Worm (Caenorhabditis elegans) whole organism, L1 larva: ENCODE data around the gene Y75B12B.3.

Experiments
- C04F5.9 ChIP-seq: sonication (generic microtip); optimal IDR thresholded peaks from 2 replicates; lab custom pipeline; 2016; ENCODE audit warnings: missing genetic modification characterization, missing compliant biosample characterization
- F16B12.6 ChIP-seq: fragments of 150-350 bp; optimal IDR thresholded peaks from 2 replicates; lab custom pipeline; 2014; ENCODE audit warnings: missing biosample characterization, missing genetic modification characterization
- alr-1 ChIP-seq: fragments of 200-800 bp; sonication (Bioruptor generic); optimal IDR thresholded peaks from 2 replicates; lab custom pipeline; 2018; ENCODE audit warnings: borderline replicate concordance, mild to moderate bottlenecking, missing genetic modification characterization, missing compliant biosample characterization
- aly-2 ChIP-seq: fragments of 150-350 bp; optimal IDR thresholded peaks from 2 replicates; lab custom pipeline; 2014; ENCODE audit warnings: missing biosample characterization, missing genetic modification characterization
- ceh-8 ChIP-seq: fragments of 200-800 bp; sonication (Bioruptor generic); optimal IDR thresholded peaks from 2 replicates; lab custom pipeline; 2018; ENCODE audit warnings: mild to moderate bottlenecking, missing genetic modification characterization, moderate library complexity, missing compliant biosample characterization
- ceh-82 ChIP-seq, 3 experiments: fragments of 150-350 bp in 1 of 3; sonication (generic microtip) in 2 of 3; optimal IDR thresholded peaks; 2 replicates each; lab custom pipeline; 2014 to 2017; ENCODE audit warnings: missing biosample characterization in 3 of 3, missing genetic modification characterization in 3 of 3
- ceh-88 ChIP-seq: fragments of 200-800 bp; sonication (Bioruptor generic); IDR thresholded peaks from 2 replicates; pipeline ENCODE4 v1.3.6; 2022; ENCODE audit warnings: missing genetic modification characterization, missing compliant biosample characterization
- efl-1 ChIP-seq, 4 experiments: fragments of 150-350 bp; optimal IDR thresholded peaks in 3 of 4; peaks in 1 of 4; 1 replicate in 1 of 4; 2 replicates in 3 of 4; lab custom pipeline; 2014; ENCODE audit warnings: missing biosample characterization in 2 of 4, missing genetic modification characterization in 2 of 4, missing genetic modification reagents in 2 of 4
- efl-3 ChIP-seq: fragments of 200-800 bp; sonication (Bioruptor generic); optimal IDR thresholded peaks from 2 replicates; lab custom pipeline; 2018; ENCODE audit warnings: mild to moderate bottlenecking, missing genetic modification characterization, missing compliant biosample characterization
- egl-27 ChIP-seq, 2 experiments: fragments of 150-350 bp in 1 of 2; sonication (generic microtip); optimal IDR thresholded peaks; 3 replicates each; lab custom pipeline; 2017 to 2018; ENCODE audit warnings: missing biosample characterization in 2 of 2, missing genetic modification characterization in 2 of 2, missing genetic modification reagents in 2 of 2
- elt-3 ChIP-seq, 6 experiments: fragments of 150-350 bp in 1 of 6; sonication (generic microtip); optimal IDR thresholded peaks; 2 replicates each; lab custom pipeline; 2017 to 2018; ENCODE audit warnings: missing biosample characterization in 6 of 6, missing genetic modification characterization in 6 of 6, inconsistent platforms in 1 of 6
- fkh-10 ChIP-seq: sonication (generic microtip); optimal IDR thresholded peaks from 2 replicates; lab custom pipeline; 2017; ENCODE audit warnings: missing biosample characterization, missing genetic modification reagents, missing genetic modification characterization
- fkh-4 ChIP-seq: sonication (generic microtip); optimal IDR thresholded peaks from 2 replicates; lab custom pipeline; 2016; ENCODE audit warnings: missing compliant biosample characterization, missing genetic modification characterization, borderline replicate concordance
- fos-1 ChIP-seq: fragments of 150-350 bp; optimal IDR thresholded peaks from 2 replicates; lab custom pipeline; 2014; ENCODE audit warnings: missing biosample characterization, missing genetic modification characterization
- grh-1 ChIP-seq: fragments of 200-800 bp; sonication (Bioruptor generic); IDR thresholded peaks from 2 replicates; pipeline ENCODE4 v1.3.6; 2022; ENCODE audit warnings: missing genetic modification reagents, missing genetic modification characterization, missing compliant biosample characterization
- hlh-17 ChIP-seq: fragments of 200-800 bp; sonication (Bioruptor generic); optimal IDR thresholded peaks from 2 replicates; lab custom pipeline; 2018; ENCODE audit warnings: missing genetic modification characterization, mild to moderate bottlenecking, missing compliant biosample characterization, moderate library complexity, borderline replicate concordance
- hlh-4 ChIP-seq: sonication (generic microtip); optimal IDR thresholded peaks from 2 replicates; lab custom pipeline; 2016; ENCODE audit warnings: mild to moderate bottlenecking, missing genetic modification characterization, missing compliant biosample characterization
- lin-13 ChIP-seq: fragments of 150-350 bp; optimal IDR thresholded peaks from 2 replicates; lab custom pipeline; 2014; ENCODE audit warnings: missing biosample characterization, missing genetic modification reagents, missing genetic modification characterization
- lin-15B ChIP-seq: fragments of 150-350 bp; sonication (generic microtip); optimal IDR thresholded peaks from 3 replicates; lab custom pipeline; 2014; ENCODE audit warnings: missing biosample characterization, missing genetic modification characterization
- lin-39 ChIP-seq: fragments of 150-350 bp; optimal IDR thresholded peaks from 2 replicates; lab custom pipeline; 2014; ENCODE audit warnings: missing biosample characterization, missing genetic modification reagents, missing genetic modification characterization
- lsy-2 ChIP-seq, 2 experiments: fragments of 150-350 bp; optimal IDR thresholded peaks; 2 replicates each; lab custom pipeline; 2014; ENCODE audit warnings: missing biosample characterization in 2 of 2, missing genetic modification characterization in 2 of 2
- mdl-1 ChIP-seq, 2 experiments: fragments of 150-350 bp; optimal IDR thresholded peaks; 2 replicates each; lab custom pipeline; 2014 to 2017; ENCODE audit warnings: missing biosample characterization in 2 of 2, missing genetic modification characterization in 2 of 2, inconsistent platforms in 1 of 2
- mef-2 ChIP-seq: fragments of 150-350 bp; optimal IDR thresholded peaks from 2 replicates; lab custom pipeline; 2014; ENCODE audit warnings: missing biosample characterization, missing genetic modification characterization
- mep-1 ChIP-seq: fragments of 150-350 bp; optimal IDR thresholded peaks from 2 replicates; lab custom pipeline; 2014; ENCODE audit warnings: missing biosample characterization, missing genetic modification characterization
- nhr-12 ChIP-seq: sonication (generic microtip); optimal IDR thresholded peaks from 2 replicates; lab custom pipeline; 2017; ENCODE audit warnings: missing biosample characterization, missing genetic modification characterization
- nhr-19 ChIP-seq: fragments of 200-800 bp; sonication (Bioruptor generic); conservative IDR thresholded peaks from 2 replicates; pipeline ENCODE4 v1.3.6; 2022; ENCODE audit warnings: missing genetic modification characterization, missing compliant biosample characterization
- nhr-28 ChIP-seq: fragments of 150-350 bp; optimal IDR thresholded peaks from 2 replicates; lab custom pipeline; 2014; ENCODE audit warnings: missing biosample characterization, missing genetic modification characterization
- nhr-71 ChIP-seq: sonication (generic microtip); optimal IDR thresholded peaks from 2 replicates; lab custom pipeline; 2016; ENCODE audit warnings: mild to moderate bottlenecking, missing genetic modification characterization, moderate library complexity, missing compliant biosample characterization
- nhr-76 ChIP-seq: sonication (generic microtip); optimal IDR thresholded peaks from 2 replicates; lab custom pipeline; 2017; ENCODE audit warnings: missing biosample characterization, missing genetic modification characterization
- nhr-77 ChIP-seq: fragments of 150-350 bp; optimal IDR thresholded peaks from 2 replicates; lab custom pipeline; 2014; ENCODE audit warnings: missing biosample characterization, missing genetic modification characterization
- nhr-85 ChIP-seq: sonication (generic microtip); peaks from one replicate; lab custom pipeline; 2016; ENCODE audit warnings: missing genetic modification characterization, inconsistent platforms, missing compliant biosample characterization
- nhr-90 ChIP-seq: sonication (generic microtip); optimal IDR thresholded peaks from 2 replicates; lab custom pipeline; 2016; ENCODE audit warnings: mild to moderate bottlenecking, missing genetic modification characterization, missing compliant biosample characterization; ENCODE audit not compliant: poor library complexity
- pag-3 ChIP-seq: sonication (generic microtip); optimal IDR thresholded peaks from 2 replicates; lab custom pipeline; 2017; ENCODE audit warnings: missing genetic modification characterization, mild to moderate bottlenecking, missing compliant biosample characterization, antibody characterized with exemption, borderline replicate concordance; ENCODE audit not compliant: insufficient read depth
- pax-3 ChIP-seq: fragments of 200-800 bp; sonication (Bioruptor generic); optimal IDR thresholded peaks from 2 replicates; lab custom pipeline; 2018; ENCODE audit warnings: mild to moderate bottlenecking, missing genetic modification characterization, moderate library complexity, missing compliant biosample characterization
- pqm-1 ChIP-seq: sonication (generic microtip); optimal IDR thresholded peaks from 3 replicates; lab custom pipeline; 2017; ENCODE audit warnings: missing biosample characterization, missing genetic modification characterization
- snu-23 ChIP-seq: sonication (generic microtip); optimal IDR thresholded peaks from 2 replicates; lab custom pipeline; 2016; ENCODE audit warnings: missing genetic modification characterization, missing compliant biosample characterization
- sox-4 ChIP-seq: sonication (generic microtip); optimal IDR thresholded peaks from 2 replicates; lab custom pipeline; 2016; ENCODE audit warnings: missing genetic modification characterization, missing compliant biosample characterization
- sup-37 ChIP-seq: fragments of 200-800 bp; sonication (Bioruptor generic); optimal IDR thresholded peaks from 2 replicates; lab custom pipeline; 2018; ENCODE audit warnings: mild to moderate bottlenecking, missing genetic modification characterization, missing compliant biosample characterization
- tbx-2 ChIP-seq: sonication (generic microtip); optimal IDR thresholded peaks from 2 replicates; lab custom pipeline; 2016; ENCODE audit warnings: missing genetic modification characterization, missing compliant biosample characterization
- unc-130 ChIP-seq: fragments of 150-350 bp; optimal IDR thresholded peaks from 2 replicates; lab custom pipeline; 2017; ENCODE audit warnings: missing biosample characterization, missing genetic modification characterization, inconsistent platforms
- unc-30 ChIP-seq: sonication (generic microtip); optimal IDR thresholded peaks from 2 replicates; lab custom pipeline; 2017; ENCODE audit warnings: missing biosample characterization, missing genetic modification characterization
- unc-86 ChIP-seq: sonication (generic microtip); optimal IDR thresholded peaks from 2 replicates; lab custom pipeline; 2016; ENCODE audit warnings: missing genetic modification characterization, missing compliant biosample characterization
- unc-98 ChIP-seq: fragments of 200-800 bp; sonication (Bioruptor generic); IDR thresholded peaks from 2 replicates; pipeline ENCODE4 v1.3.6; 2022; ENCODE audit warnings: missing genetic modification characterization, missing compliant biosample characterization
- vab-15 ChIP-seq: sonication (generic microtip); optimal IDR thresholded peaks from 2 replicates; lab custom pipeline; 2017; ENCODE audit warnings: missing genotype, mild to moderate bottlenecking, missing genetic modification characterization, missing compliant biosample characterization
- xbp-1 ChIP-seq: sonication (generic microtip); optimal IDR thresholded peaks from 2 replicates; lab custom pipeline; 2016; ENCODE audit warnings: missing genetic modification characterization, missing compliant biosample characterization
- zip-4 ChIP-seq: fragments of 200-800 bp; sonication (Bioruptor generic); optimal IDR thresholded peaks from 2 replicates; lab custom pipeline; 2018; ENCODE audit warnings: mild to moderate bottlenecking, missing genetic modification characterization, moderate library complexity, missing compliant biosample characterization
- ztf-11 ChIP-seq, 2 experiments: sonication (generic microtip); optimal IDR thresholded peaks; 2 replicates each; lab custom pipeline; 2016 to 2017; ENCODE audit warnings: missing genetic modification characterization in 2 of 2, missing biosample characterization in 1 of 2, missing compliant biosample characterization in 1 of 2
- ztf-4 ChIP-seq: fragments of 150-350 bp; optimal IDR thresholded peaks from 2 replicates; lab custom pipeline; 2014; ENCODE audit warnings: missing biosample characterization, missing genetic modification characterization

Gene Y75B12B.3

DNA sequence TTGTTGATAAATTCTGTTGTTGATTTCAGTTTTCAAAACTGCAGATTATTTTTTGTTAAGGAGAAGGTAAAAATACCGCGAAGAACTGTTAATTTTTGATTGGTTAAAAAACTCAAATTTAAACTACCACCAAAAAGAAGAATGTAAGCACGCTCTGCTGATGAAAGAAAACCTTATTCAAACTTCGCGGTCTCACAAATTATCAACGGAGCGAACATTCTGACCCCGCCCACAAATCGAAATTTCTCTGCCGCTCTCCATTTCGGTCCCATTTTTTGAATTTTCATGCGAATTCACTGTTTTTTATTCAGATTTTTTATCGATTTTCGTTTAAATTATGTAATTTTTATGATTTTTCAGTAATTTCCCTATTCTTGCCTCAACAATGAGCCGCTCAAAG is 3.5 kb upstream of the Y75B12B.3 start, which contains the start of gene cyn-3 (continued):
- TF ChIP-seq unc-130 (tag; lab: Kevin White, UChicago): peak; percentile 83
- TF ChIP-seq fkh-4 (tag; lab: Kevin White, UChicago): peak; percentile 31
- TF ChIP-seq ztf-11 (tag; optimal IDR thresholded peaks at IDR 0.05; lab: Kevin White, UChicago): peak in 1 of 2 experiments; percentile 17
- no peak for TF ChIP-seq efl-3
- TF ChIP-seq sup-37 (GFP tag; lab: Kevin White, UChicago): peak; percentile 32
- TF ChIP-seq elt-3 (tag; optimal IDR thresholded peaks at IDR 0.05; lab: Kevin White, UChicago): peak in 3 of 6 experiments; percentile 29 to 89 (median 83)
- peak; percentile 52 for TF ChIP-seq zip-4 (GFP tag; lab: Kevin White, UChicago)
- peak; percentile 92 for TF ChIP-seq nhr-19
- TF ChIP-seq nhr-71 (tag; lab: Kevin White, UChicago): peak; percentile 95
- TF ChIP-seq aly-2 (tag; lab: Kevin White, UChicago): peak; percentile 83
- TF ChIP-seq nhr-85 (tag; lab: Kevin White, UChicago): peak; percentile 95
- no peak for TF ChIP-seq C04F5.9 (tag; lab: Kevin White, UChicago)
- TF ChIP-seq sox-4: peak; percentile 73
- peak; percentile 89 for TF ChIP-seq lin-13 (GFP tag; lab: Kevin White, UChicago)
- peak; percentile 91 to 95 for TF ChIP-seq lsy-2 (tag; optimal IDR thresholded peaks at IDR 0.05; lab: Kevin White, UChicago)
- peak; percentile 92 for TF ChIP-seq mep-1 (tag; lab: Kevin White, UChicago)
- TF ChIP-seq F16B12.6: peak; percentile 74
- no peak for TF ChIP-seq hlh-4 (tag; lab: Kevin White, UChicago)
- TF ChIP-seq ceh-82 (tag; optimal IDR thresholded peaks at IDR 0.05; lab: Kevin White, UChicago): peak; percentile 80 to 95 (median 81)
- peak; percentile 94 for TF ChIP-seq tbx-2
- TF ChIP-seq nhr-90 (tag; lab: Kevin White, UChicago): peak; percentile 85
- no peak for TF ChIP-seq nhr-12 (tag; lab: Kevin White, UChicago)
- peak in 1 of 2 experiments; percentile 85 for TF ChIP-seq mdl-1 (tag; optimal IDR thresholded peaks at IDR 0.05; lab: Kevin White, UChicago)
- peak; percentile 92 for TF ChIP-seq xbp-1 (tag; lab: Kevin White, UChicago)
- TF ChIP-seq nhr-77: peak; percentile 74
- peak; percentile 91 to 100 for TF ChIP-seq efl-1 (optimal IDR thresholded peaks at IDR 0.05; lab: Kevin White, UChicago)
- peak; percentile 99 to 100 for TF ChIP-seq efl-1 (GFP tag; optimal IDR thresholded peaks at IDR 0.05 in 1 of 2; lab: Kevin White, UChicago)
- peak; percentile 57 for TF ChIP-seq vab-15 (tag; lab: Kevin White, UChicago)
- peak; percentile 56 for TF ChIP-seq fkh-10 (GFP tag; lab: Kevin White, UChicago)
- TF ChIP-seq unc-98 (GFP tag; lab: Robert Waterston, UW): peak; percentile 8; the same call in 1 of the 2 replicates
- TF ChIP-seq alr-1: no peak
- TF ChIP-seq fos-1: peak; percentile 90

ce11 chrV:15187083-15188057 is 1.3 kb upstream of the Y75B12B.3 start, which contains the start of the genes cyn-7 and bath-36:
TSS of gene cyn-7 (minus strand) at chrV:15187378.
TSS of gene bath-36 (plus strand) at chrV:15187888.
- no peak for TF ChIP-seq nhr-76 (tag; lab: Kevin White, UChicago)
- no peak for TF ChIP-seq pqm-1 (tag; lab: Kevin White, UChicago)
- TF ChIP-seq nhr-71 (tag; lab: Kevin White, UChicago): peak; percentile 92
- TF ChIP-seq unc-86 (tag; lab: Kevin White, UChicago): peak; percentile 63
- peak; percentile 71 for TF ChIP-seq pax-3 (tag; lab: Kevin White, UChicago)
- peak; percentile 1 for TF ChIP-seq mef-2 (tag; lab: Kevin White, UChicago)
- TF ChIP-seq lin-15B (tag; lab: Kevin White, UChicago): peak; percentile 58
- no peak for TF ChIP-seq nhr-12 (tag; lab: Kevin White, UChicago)
- no peak for TF ChIP-seq ceh-8 (GFP tag; lab: Kevin White, UChicago)
- TF ChIP-seq ztf-4: peak; percentile 30
- peak; percentile 55 for TF ChIP-seq lin-39 (tag; lab: Kevin White, UChicago)
- TF ChIP-seq aly-2 (tag; lab: Kevin White, UChicago): no peak
- no peak for TF ChIP-seq hlh-17 (GFP tag; lab: Kevin White, UChicago)
- no peak for TF ChIP-seq nhr-28 (tag; lab: Kevin White, UChicago)
- peak; percentile 69 for TF ChIP-seq grh-1 (GFP tag; lab: Robert Waterston, UW)
- peak; percentile 92 for TF ChIP-seq F16B12.6
- peak; percentile 18 for TF ChIP-seq pag-3 (tag; lab: Kevin White, UChicago)
- no peak for TF ChIP-seq unc-30 (tag; lab: Kevin White, UChicago)
- TF ChIP-seq egl-27 (tag; optimal IDR thresholded peaks at IDR 0.05; lab: Kevin White, UChicago): no peak
- TF ChIP-seq vab-15 (tag; lab: Kevin White, UChicago): no peak
- peak; percentile 20; the same call in 1 of the 2 replicates for TF ChIP-seq ceh-88
- TF ChIP-seq sox-4: peak; percentile 30
- peak; percentile 94 for TF ChIP-seq snu-23 (GFP tag; lab: Kevin White, UChicago)
